Worm (Caenorhabditis elegans) whole organism, L3 larva: ENCODE results near the gene fbxa-120.

Experiments
- aly-2 ChIP-seq: fragments of 150-350 bp; optimal IDR thresholded peaks from 2 replicates; lab custom pipeline; 2014; ENCODE audit warnings: missing biosample characterization, missing genetic modification characterization
- ceh-82 ChIP-seq: fragments of 150-350 bp; optimal IDR thresholded peaks from 2 replicates; lab custom pipeline; 2014; ENCODE audit warnings: missing biosample characterization, missing genetic modification characterization
- egl-27 ChIP-seq: sonication (generic microtip); optimal IDR thresholded peaks from 4 replicates; lab custom pipeline; 2017; ENCODE audit warnings: missing biosample characterization, missing genetic modification reagents, missing genetic modification characterization
- zag-1 ChIP-seq: fragments of 150-350 bp; optimal IDR thresholded peaks from 2 replicates; lab custom pipeline; 2014; ENCODE audit warnings: missing biosample characterization, missing genetic modification characterization

ce11 chrX:17300735-17301134 is 1.8 kb upstream of the fbxa-120 start:
- no peak for TF ChIP-seq aly-2 (tag; lab: Kevin White, UChicago)
- TF ChIP-seq egl-27 (tag; lab: Kevin White, UChicago) = no peak
- TF ChIP-seq zag-1 (tag; lab: Kevin White, UChicago) = no peak
- no peak for TF ChIP-seq ceh-82
